Worm (Caenorhabditis elegans) whole organism, L4 larva: ENCODE data around the gene D1054.1.

Source experiments
- F37D6.2 ChIP-seq: sonication (generic microtip); optimal IDR thresholded peaks from 2 replicates; lab custom pipeline; 2016; ENCODE audit warnings: mild to moderate bottlenecking, missing genetic modification characterization, missing compliant biosample characterization
- F49E8.2 ChIP-seq: sonication (generic microtip); optimal IDR thresholded peaks from 2 replicates; lab custom pipeline; 2016; ENCODE audit warnings: missing compliant biosample characterization, mild to moderate bottlenecking, missing genetic modification characterization, borderline replicate concordance
- T20F7.1 ChIP-seq: fragments of 200-800 bp; sonication (Bioruptor generic); optimal IDR thresholded peaks from 2 replicates; lab custom pipeline; 2018; ENCODE audit warnings: mild to moderate bottlenecking, missing genetic modification characterization, missing compliant biosample characterization
- T26A8.4 ChIP-seq: fragments of 200-800 bp; sonication (Bioruptor generic); IDR thresholded peaks from 2 replicates; pipeline ENCODE4 v1.3.6; 2022; ENCODE audit warnings: missing genetic modification characterization, missing compliant biosample characterization
- Y5F2A.4 ChIP-seq: fragments of 200-800 bp; sonication (Bioruptor generic); optimal IDR thresholded peaks from 2 replicates; lab custom pipeline; 2018; ENCODE audit warnings: mild to moderate bottlenecking, missing genetic modification characterization, missing compliant biosample characterization
- ZK337.2 ChIP-seq: fragments of 200-800 bp; sonication (Bioruptor generic); IDR thresholded peaks from 2 replicates; pipeline ENCODE4 v1.3.6; 2022; ENCODE audit warnings: missing genetic modification reagents, missing genetic modification characterization, missing compliant biosample characterization
- aha-1 ChIP-seq: fragments of 150-350 bp; peaks from one replicate; lab custom pipeline; 2014; ENCODE audit warnings: missing biosample characterization, missing genetic modification characterization
- aly-2 ChIP-seq: sonication (generic microtip); optimal IDR thresholded peaks from 2 replicates; lab custom pipeline; 2018; ENCODE audit warnings: missing biosample characterization, missing genetic modification characterization
- ama-1 ChIP-seq: fragments of 150-350 bp; optimal IDR thresholded peaks from 2 replicates; lab custom pipeline; 2014; ENCODE audit warnings: inconsistent platforms, mixed read lengths
- ceh-20 ChIP-seq: fragments of 200-800 bp; sonication (Bioruptor generic); IDR thresholded peaks from 2 replicates; pipeline ENCODE4 v1.3.6; 2022; ENCODE audit warnings: missing genetic modification reagents, missing genetic modification characterization, missing compliant biosample characterization
- ceh-28 ChIP-seq: fragments of 150-350 bp; optimal IDR thresholded peaks from 2 replicates; lab custom pipeline; 2014; ENCODE audit warnings: missing biosample characterization, missing genetic modification reagents, missing genetic modification characterization
- ceh-32 ChIP-seq: sonication (generic microtip); optimal IDR thresholded peaks from 2 replicates; lab custom pipeline; 2016; ENCODE audit warnings: mild to moderate bottlenecking, missing genetic modification characterization, missing compliant biosample characterization; ENCODE audit not compliant: poor library complexity
- ces-1 ChIP-seq: fragments of 150-350 bp; sonication (generic microtip); optimal IDR thresholded peaks from 4 replicates; lab custom pipeline; 2014; ENCODE audit warnings: missing biosample characterization, missing genetic modification reagents, missing genetic modification characterization
- daf-16 ChIP-seq, 3 experiments: sonication (generic microtip); optimal IDR thresholded peaks; 2 replicates each; lab custom pipeline; 2016 to 2017; ENCODE audit warnings: missing genetic modification characterization in 3 of 3, missing genetic modification reagents in 3 of 3, mild to moderate bottlenecking in 2 of 3, missing compliant biosample characterization in 2 of 3, missing biosample characterization in 1 of 3, moderate library complexity in 1 of 3
- dmd-6 ChIP-seq: fragments of 200-800 bp; sonication (Bioruptor generic); IDR thresholded peaks from 2 replicates; pipeline ENCODE4 v1.3.6; 2022; ENCODE audit warnings: missing genetic modification reagents, missing genetic modification characterization, missing compliant biosample characterization
- dmd-8 ChIP-seq: fragments of 200-800 bp; sonication (Bioruptor generic); IDR thresholded peaks from 2 replicates; pipeline ENCODE4 v1.3.6; 2022; ENCODE audit warnings: missing genetic modification characterization, missing compliant biosample characterization
- dve-1 ChIP-seq: sonication (generic microtip); optimal IDR thresholded peaks from 2 replicates; lab custom pipeline; 2017; ENCODE audit warnings: antibody characterized with exemption, mild to moderate bottlenecking, missing genetic modification characterization, missing compliant biosample characterization; ENCODE audit not compliant: insufficient read depth
- hif-1 ChIP-seq, 2 experiments: sonication (generic microtip); optimal IDR thresholded peaks; 2 replicates each; lab custom pipeline; 2016 to 2017; ENCODE audit warnings: missing compliant biosample characterization in 2 of 2, missing genetic modification characterization in 2 of 2, missing genetic modification reagents in 2 of 2, missing genotype in 2 of 2, mild to moderate bottlenecking in 1 of 2
- hlh-11 ChIP-seq: fragments of 200-800 bp; sonication (Bioruptor generic); optimal IDR thresholded peaks from 2 replicates; lab custom pipeline; 2018; ENCODE audit warnings: mild to moderate bottlenecking, missing genetic modification characterization, missing compliant biosample characterization
- hlh-30 ChIP-seq: sonication (generic microtip); optimal IDR thresholded peaks from 2 replicates; lab custom pipeline; 2017; ENCODE audit warnings: antibody characterized with exemption, mild to moderate bottlenecking, missing genetic modification characterization, missing compliant biosample characterization; ENCODE audit not compliant: insufficient read depth
- lin-38 ChIP-seq: fragments of 200-800 bp; sonication (Bioruptor generic); IDR thresholded peaks from 2 replicates; pipeline ENCODE4 v1.3.6; 2022; ENCODE audit warnings: missing genetic modification reagents, missing genetic modification characterization, missing compliant biosample characterization
- madf-9 ChIP-seq: fragments of 200-800 bp; sonication (Bioruptor generic); conservative IDR thresholded peaks from 2 replicates; pipeline ENCODE4 v1.3.6; 2022; ENCODE audit warnings: missing genetic modification reagents, missing genetic modification characterization, missing compliant biosample characterization
- mdl-1 ChIP-seq, 2 experiments: fragments of 150-350 bp in 1 of 2; sonication (generic microtip) in 1 of 2; optimal IDR thresholded peaks; 2 replicates each; lab custom pipeline; 2014 to 2017; ENCODE audit warnings: missing biosample characterization in 2 of 2, missing genetic modification characterization in 2 of 2
- mes-2 ChIP-seq: sonication (generic microtip); optimal IDR thresholded peaks from 2 replicates; lab custom pipeline; 2016; ENCODE audit warnings: missing genotype, mild to moderate bottlenecking, missing genetic modification characterization, missing compliant biosample characterization; ENCODE audit not compliant: poor library complexity, severe bottlenecking
- mxl-2 ChIP-seq: fragments of 200-800 bp; sonication (Bioruptor generic); conservative IDR thresholded peaks from 2 replicates; pipeline ENCODE4 v1.3.6; 2022; ENCODE audit warnings: missing genetic modification reagents, missing genetic modification characterization, missing compliant biosample characterization
- nhr-10 ChIP-seq: fragments of 150-350 bp; optimal IDR thresholded peaks from 2 replicates; lab custom pipeline; 2014; ENCODE audit warnings: missing biosample characterization, missing genetic modification characterization
- nhr-102 ChIP-seq: sonication (generic microtip); optimal IDR thresholded peaks from 2 replicates; lab custom pipeline; 2016; ENCODE audit warnings: mild to moderate bottlenecking, missing genetic modification characterization, moderate library complexity, missing compliant biosample characterization
- nhr-11 ChIP-seq: fragments of 150-350 bp; optimal IDR thresholded peaks from 2 replicates; lab custom pipeline; 2014; ENCODE audit warnings: missing biosample characterization, missing genetic modification characterization
- nhr-28 ChIP-seq: fragments of 150-350 bp; optimal IDR thresholded peaks from 2 replicates; lab custom pipeline; 2014; ENCODE audit warnings: missing biosample characterization, missing genetic modification characterization
- nhr-48 ChIP-seq: sonication (generic microtip); optimal IDR thresholded peaks from 2 replicates; lab custom pipeline; 2016; ENCODE audit warnings: mild to moderate bottlenecking, missing genetic modification characterization, missing compliant biosample characterization
- nhr-77 ChIP-seq: fragments of 150-350 bp; optimal IDR thresholded peaks from 2 replicates; lab custom pipeline; 2014; ENCODE audit warnings: missing biosample characterization, missing genetic modification characterization
- pqm-1 ChIP-seq: sonication (generic microtip); optimal IDR thresholded peaks from 2 replicates; lab custom pipeline; 2017; ENCODE audit warnings: missing biosample characterization, missing genetic modification characterization
- sdz-12 ChIP-seq: fragments of 200-800 bp; sonication (Bioruptor generic); optimal IDR thresholded peaks from 2 replicates; lab custom pipeline; 2018; ENCODE audit warnings: mild to moderate bottlenecking, missing genetic modification characterization, missing compliant biosample characterization
- snpc-4 ChIP-seq: fragments of 150-350 bp; optimal IDR thresholded peaks from 2 replicates; lab custom pipeline; 2014; ENCODE audit warnings: missing biosample characterization, missing genetic modification characterization
- tag-97 ChIP-seq: fragments of 200-800 bp; sonication (Bioruptor generic); IDR thresholded peaks from 2 replicates; pipeline ENCODE4 v1.3.6; 2022; ENCODE audit warnings: missing genetic modification characterization, missing compliant biosample characterization
- tra-1 ChIP-seq: fragments of 200-800 bp; sonication (Bioruptor generic); IDR thresholded peaks from 2 replicates; pipeline ENCODE4 v1.3.6; 2022; ENCODE audit warnings: missing genetic modification reagents, missing genetic modification characterization, missing compliant biosample characterization
- unc-62 ChIP-seq, 3 experiments: fragments of 150-350 bp in 1 of 3; sonication (generic microtip); optimal IDR thresholded peaks in 2 of 3; peaks in 1 of 3; 1 replicate in 1 of 3; 2 replicates in 2 of 3; lab custom pipeline; 2014 to 2017; ENCODE audit warnings: missing biosample characterization in 3 of 3, missing genetic modification characterization in 3 of 3, missing genetic modification reagents in 3 of 3, missing genotype in 1 of 3
- zag-1 ChIP-seq: fragments of 150-350 bp; optimal IDR thresholded peaks from 2 replicates; lab custom pipeline; 2014; ENCODE audit warnings: missing biosample characterization, missing genetic modification characterization
- zip-11 ChIP-seq: fragments of 200-800 bp; sonication (Bioruptor generic); IDR thresholded peaks from 2 replicates; pipeline ENCODE4 v1.3.6; 2022; ENCODE audit warnings: missing genetic modification characterization, missing compliant biosample characterization
- zip-2 ChIP-seq: fragments of 150-350 bp; optimal IDR thresholded peaks from 2 replicates; lab custom pipeline; 2014; ENCODE audit warnings: missing biosample characterization, missing genetic modification characterization
- ztf-7 ChIP-seq: fragments of 150-350 bp; optimal IDR thresholded peaks from 2 replicates; lab custom pipeline; 2014; ENCODE audit warnings: missing biosample characterization, missing genetic modification characterization

Gene D1054.1

DNA sequence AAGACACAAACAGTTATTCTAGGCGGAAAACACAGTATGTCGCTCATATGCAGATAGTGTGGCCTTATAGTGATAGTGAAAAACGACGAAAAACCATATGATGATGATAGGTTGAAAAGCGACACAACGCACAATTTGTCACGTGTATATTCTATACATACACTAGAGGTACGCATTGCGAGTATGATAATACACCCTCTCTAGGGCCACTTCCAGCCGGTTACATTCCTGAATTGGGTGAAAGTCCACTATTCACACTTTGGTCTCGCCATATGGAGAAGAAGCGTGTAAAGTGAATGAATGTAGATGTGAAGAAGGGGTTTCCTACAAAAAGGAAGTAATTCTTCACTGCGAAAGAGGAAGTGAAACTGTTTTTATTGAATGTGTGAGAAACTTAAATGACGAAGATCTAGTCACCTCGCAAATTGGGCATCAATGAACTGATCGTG is 40.5 kb downstream of the D1054.1 start (continued):
- TF ChIP-seq ztf-7 (no peak), mes-2 (tag; lab: Kevin White, UChicago) (peak; percentile 29), ZK337.2 (GFP tag; lab: Robert Waterston, UW) (no peak)

DNA sequence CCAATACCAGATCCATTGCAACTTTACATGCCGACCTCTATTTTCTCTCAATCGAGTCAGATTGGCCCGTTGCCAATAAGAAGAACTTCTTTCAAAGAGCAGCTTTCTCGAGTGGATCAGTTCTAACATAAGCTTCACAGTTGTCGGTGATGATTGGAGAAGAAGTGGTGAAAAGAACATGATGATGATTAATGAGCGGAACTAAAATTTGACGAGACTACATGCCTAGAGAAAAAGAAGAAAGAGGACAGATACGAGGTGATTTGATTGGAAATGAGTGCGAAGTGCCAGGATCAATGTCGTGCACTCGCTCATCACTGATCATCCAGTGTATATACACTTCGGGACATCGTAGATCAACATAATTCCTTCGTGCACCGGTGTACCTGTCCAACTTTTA is 42.4 kb downstream of the D1054.1 start:
- peak in 1 of 2 experiments; percentile 89 for TF ChIP-seq daf-16 (GFP tag; optimal IDR thresholded peaks at IDR 0.05; lab: Kevin White, UChicago)
- TF ChIP-seq daf-16 (tag; optimal IDR thresholded peaks at IDR 0.05; lab: Kevin White, UChicago) = no peak
- TF ChIP-seq nhr-11 = peak; percentile 93
- TF ChIP-seq nhr-28 = peak; percentile 79
- TF ChIP-seq mes-2 (tag; lab: Kevin White, UChicago) = peak; percentile 18
- TF ChIP-seq unc-62 (GFP tag; optimal IDR thresholded peaks at IDR 0.05 in 1 of 2; lab: Kevin White, UChicago) = peak in 1 of 2 experiments; percentile 99
- TF ChIP-seq unc-62 (tag; optimal IDR thresholded peaks at IDR 0.05; lab: Kevin White, UChicago) = no peak
- TF ChIP-seq ceh-20 (GFP tag; lab: Robert Waterston, UW) = peak; percentile 87
- TF ChIP-seq hlh-30 (tag; lab: Kevin White, UChicago) = peak; percentile 6
- TF ChIP-seq ZK337.2 (GFP tag; lab: Robert Waterston, UW) = 0 out of 2 replicates have a peak, but pooled peaks have one; percentile 29
- TF ChIP-seq F37D6.2 (tag; lab: Kevin White, UChicago) = no peak
- TF ChIP-seq lin-38 (GFP tag; lab: Robert Waterston, UW) = no peak
- no peak for TF ChIP-seq ceh-28 (tag; lab: Kevin White, UChicago)
- TF ChIP-seq snpc-4 (tag; lab: Kevin White, UChicago) = no peak
- TF ChIP-seq hlh-11 = peak; percentile 67

DNA sequence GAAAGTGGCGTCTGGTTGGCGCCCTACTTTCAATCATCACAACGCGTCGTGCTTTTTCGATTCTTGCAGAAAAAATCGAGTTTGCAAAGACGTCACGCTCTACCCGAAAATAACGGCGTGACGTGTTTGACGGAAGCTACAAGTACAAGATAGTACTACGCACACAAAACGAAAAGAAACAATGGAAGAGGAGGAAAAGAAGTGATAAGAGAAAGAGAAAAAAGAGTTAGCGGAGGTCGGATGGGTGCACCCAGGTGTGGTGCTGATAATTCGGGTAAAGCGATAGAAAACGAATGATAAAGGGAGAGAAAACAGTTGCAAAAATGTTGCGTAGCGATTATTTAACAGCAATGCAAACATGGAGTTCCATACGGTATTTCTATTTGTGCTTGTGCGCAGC is 43.3 kb downstream of the D1054.1 start:
- TF ChIP-seq nhr-28 = peak; percentile 97
- no peak for TF ChIP-seq tag-97 (GFP tag; lab: Robert Waterston, UW)
- TF ChIP-seq T20F7.1 (GFP tag; lab: Kevin White, UChicago) = no peak
- TF ChIP-seq mxl-2 = no peak
- no peak for TF ChIP-seq aly-2 (tag; lab: Kevin White, UChicago)
- TF ChIP-seq ces-1 (GFP tag; lab: Kevin White, UChicago) = no peak
- no peak for TF ChIP-seq ceh-32 (tag; lab: Kevin White, UChicago)
- peak; percentile 76 for TF ChIP-seq pqm-1 (tag; lab: Kevin White, UChicago)
- TF ChIP-seq hlh-11 = peak; percentile 74
- peak in 1 of 2 experiments; percentile 45 for TF ChIP-seq mdl-1 (tag; optimal IDR thresholded peaks at IDR 0.05; lab: Kevin White, UChicago)
- peak; percentile 69 for TF ChIP-seq aha-1
- peak; percentile 29 for TF ChIP-seq nhr-102 (tag; lab: Kevin White, UChicago)
- no peak for TF ChIP-seq daf-16 (GFP tag; optimal IDR thresholded peaks at IDR 0.05; lab: Kevin White, UChicago)
- peak; percentile 70 for TF ChIP-seq daf-16 (tag; optimal IDR thresholded peaks at IDR 0.05; lab: Kevin White, UChicago)
- TF ChIP-seq sdz-12 (GFP tag; lab: Kevin White, UChicago) = no peak
- TF ChIP-seq zag-1 (tag; lab: Kevin White, UChicago) = no peak
- peak in 1 of 2 experiments; percentile 53 for TF ChIP-seq unc-62 (GFP tag; optimal IDR thresholded peaks at IDR 0.05 in 1 of 2; lab: Kevin White, UChicago)
- TF ChIP-seq unc-62 (tag; optimal IDR thresholded peaks at IDR 0.05; lab: Kevin White, UChicago) = no peak
- TF ChIP-seq ZK337.2 (GFP tag; lab: Robert Waterston, UW) = no peak
- no peak for TF ChIP-seq hif-1 (tag; optimal IDR thresholded peaks at IDR 0.05; lab: Kevin White, UChicago)
- TF ChIP-seq Y5F2A.4 = no peak
- no peak for TF ChIP-seq nhr-10 (tag; lab: Kevin White, UChicago)
- peak; percentile 35 for TF ChIP-seq dve-1 (tag; lab: Kevin White, UChicago)
- no peak for TF ChIP-seq ama-1 (lab: Kevin White, UChicago)
- no peak for TF ChIP-seq madf-9 (GFP tag; lab: Robert Waterston, UW)
- peak; percentile 76 for TF ChIP-seq nhr-48 (tag; lab: Kevin White, UChicago)
- no peak for TF ChIP-seq lin-38 (GFP tag; lab: Robert Waterston, UW)
- no peak for TF ChIP-seq T26A8.4 (GFP tag; lab: Robert Waterston, UW)
- no peak for TF ChIP-seq zip-11
- no peak for TF ChIP-seq zip-2 (tag; lab: Kevin White, UChicago)
- TF ChIP-seq nhr-77 = peak; percentile 38
- no peak for TF ChIP-seq F49E8.2
- 0 out of 2 replicates have a peak, but pooled peaks have one; percentile 23 for TF ChIP-seq tra-1 (GFP tag; lab: Robert Waterston, UW)
- TF ChIP-seq dmd-6 (GFP tag; lab: Robert Waterston, UW) = peak; percentile 78
- no peak for TF ChIP-seq dmd-8 (GFP tag; lab: Robert Waterston, UW)
- TF ChIP-seq, all 104 proteins: peak for 13
